Worm (Caenorhabditis elegans): ENCODE results near the gene T28C12.15.

T28C12.15 gene

DNA sequence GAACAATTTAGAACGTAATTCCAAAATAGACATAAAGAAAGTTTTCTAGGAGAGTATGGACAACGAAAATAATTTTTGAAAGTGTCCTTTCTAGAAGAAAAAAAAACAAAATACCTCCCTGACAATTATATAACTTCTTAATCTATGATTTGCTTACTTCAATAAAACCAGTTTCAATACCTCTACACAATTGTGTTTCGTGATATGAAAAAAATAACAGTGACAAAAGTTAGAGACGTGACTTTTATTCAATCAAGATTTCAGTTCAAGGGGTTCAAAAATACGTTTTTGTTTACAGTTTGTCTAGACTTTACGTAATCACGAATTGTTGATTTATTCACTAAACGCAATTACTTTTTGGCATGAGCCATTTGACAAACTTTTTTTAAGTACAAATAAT is 303 bp downstream of the T28C12.15 start:
- no peak for TF ChIP-seq unc-55 (GFP tag; optimal IDR thresholded peaks at IDR 0.05)
- TF ChIP-seq ceh-22 (tag; optimal IDR thresholded peaks at IDR 0.05) = no peak
- no peak for TF ChIP-seq ceh-6 (GFP tag; optimal IDR thresholded peaks at IDR 0.05)
- no peak for TF ChIP-seq dve-1 (tag; optimal IDR thresholded peaks at IDR 0.05)
- TF ChIP-seq ceh-18 (tag; optimal IDR thresholded peaks at IDR 0.05) = no peak
- no peak for TF ChIP-seq pat-9 (tag; optimal IDR thresholded peaks at IDR 0.05)
- no peak for TF ChIP-seq pha-4 (tag; optimal IDR thresholded peaks at IDR 0.05)
- no peak for TF ChIP-seq ceh-24 (tag; optimal IDR thresholded peaks at IDR 0.05)
- no peak for TF ChIP-seq C08G9.2 (tag; optimal IDR thresholded peaks at IDR 0.05)
- no peak for TF ChIP-seq hlh-6 (tag; optimal IDR thresholded peaks at IDR 0.05)
- TF ChIP-seq ceh-2 (tag; optimal IDR thresholded peaks at IDR 0.05) = no peak
- TF ChIP-seq madf-2 (tag; optimal IDR thresholded peaks at IDR 0.05) = no peak

DNA sequence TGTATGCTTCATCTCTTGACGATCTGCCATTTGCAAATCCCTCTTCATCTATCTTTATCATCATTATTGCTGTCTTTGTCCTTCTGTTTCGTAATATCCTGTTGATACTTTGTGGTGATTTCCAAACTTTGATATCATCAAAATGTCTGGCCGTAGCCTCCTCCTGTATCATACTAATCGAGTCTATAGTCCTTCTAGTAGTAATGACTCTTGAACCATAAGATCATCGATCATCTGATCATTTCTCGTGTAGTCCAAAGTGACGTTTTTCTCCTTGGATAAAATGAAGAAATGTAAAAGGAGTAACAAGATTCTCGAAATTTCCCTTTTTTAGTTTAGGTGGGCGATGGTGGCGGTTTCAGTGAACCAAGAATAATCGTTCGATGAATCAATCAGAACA is 2.2 kb downstream of the T28C12.15 start:
- TF ChIP-seq fkh-6 (tag; optimal IDR thresholded peaks at IDR 0.05) = no peak

DNA sequence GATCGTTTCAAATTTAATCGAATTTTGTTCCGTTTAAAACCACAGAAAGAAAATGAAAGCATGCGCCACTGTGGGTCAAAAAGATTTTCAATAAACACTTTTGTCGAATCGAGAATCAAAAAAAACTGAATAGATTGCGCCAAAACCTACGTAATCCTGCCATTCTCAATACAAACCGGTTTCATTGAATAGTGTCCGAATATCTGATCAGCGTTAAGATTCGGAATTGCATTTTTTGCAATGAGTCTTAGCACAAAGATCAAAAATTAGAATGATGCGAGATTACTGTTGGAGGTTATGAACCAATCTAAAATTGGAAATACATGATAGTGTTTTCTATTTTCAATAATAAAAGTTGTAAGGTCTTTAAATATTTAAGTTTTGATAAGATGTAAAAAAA is 3.7 kb downstream of the T28C12.15 start:
- TF ChIP-seq hlh-30 (tag; optimal IDR thresholded peaks at IDR 0.05; ENCODE audit: insufficient read depth) (no peak), eyg-1 (tag; optimal IDR thresholded peaks at IDR 0.05) (no peak), ceh-34 (tag; optimal IDR thresholded peaks at IDR 0.05) (no peak), lim-6 (tag; optimal IDR thresholded peaks at IDR 0.05) (no peak), elt-2 (tag; optimal IDR thresholded peaks at IDR 0.05) (no peak)

DNA sequence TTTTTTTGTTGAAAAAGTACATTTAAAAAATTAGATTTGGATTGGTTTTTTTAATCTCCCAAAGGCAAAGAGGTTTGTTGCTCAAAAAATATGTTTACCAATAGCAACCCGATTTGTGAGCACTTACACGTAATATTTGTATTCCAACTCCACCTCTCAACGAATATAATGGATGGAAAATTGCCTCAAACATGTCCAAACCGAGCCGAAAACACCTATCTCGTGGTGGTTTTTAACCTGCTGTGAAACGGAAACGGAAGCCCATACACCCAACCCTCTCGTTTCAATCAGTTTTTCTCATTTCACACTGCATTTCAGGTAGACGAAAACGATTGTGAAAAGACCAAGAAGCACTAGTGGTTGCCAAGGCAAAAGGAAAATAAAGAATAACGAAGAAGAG is 5.0 kb downstream of the T28C12.15 start, which contains the start of gene cest-24:
Gene cest-24 (plus strand): TSS at position 301 of the 400 bp plus-strand sequence.
- TF ChIP-seq syd-9 (tag; optimal IDR thresholded peaks at IDR 0.05) = no peak
- TF ChIP-seq sox-4 (tag; optimal IDR thresholded peaks at IDR 0.05) = no peak
- TF ChIP-seq ama-1 (optimal IDR thresholded peaks at IDR 0.05) = no peak
- TF ChIP-seq fax-1 (tag; optimal IDR thresholded peaks at IDR 0.05) = no peak
- no peak for TF ChIP-seq tbx-7 (tag; optimal IDR thresholded peaks at IDR 0.05)
- TF ChIP-seq ets-4 (tag; optimal IDR thresholded peaks at IDR 0.05) = no peak
- no peak for TF ChIP-seq ahr-1 (tag; optimal IDR thresholded peaks at IDR 0.05)
- TF ChIP-seq odd-2 (tag; optimal IDR thresholded peaks at IDR 0.05) = no peak

DNA sequence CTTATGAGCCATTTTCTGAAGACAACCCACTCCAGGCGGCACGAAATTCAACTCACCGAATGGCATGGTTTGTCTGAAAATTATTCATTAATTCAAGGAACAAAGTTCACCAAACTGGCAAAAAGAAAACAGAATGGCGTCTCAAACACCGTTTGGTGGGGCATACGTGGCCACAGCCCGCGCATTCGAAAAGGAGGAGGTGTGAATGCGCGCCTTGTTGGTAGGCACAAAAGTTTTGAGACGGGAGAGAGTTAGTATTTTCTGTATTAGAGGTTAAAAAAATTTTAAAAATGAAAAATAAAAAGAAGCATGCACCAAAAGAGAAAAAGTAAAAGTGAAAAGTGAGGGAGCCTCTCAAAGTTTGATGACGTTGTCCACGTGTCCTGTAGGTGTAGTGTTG is 9.6 kb downstream of the T28C12.15 start:
- TF ChIP-seq unc-55 (GFP tag; optimal IDR thresholded peaks at IDR 0.05) (no peak), pha-4 (tag; optimal IDR thresholded peaks at IDR 0.05) (no peak), zip-5 (tag; optimal IDR thresholded peaks at IDR 0.05) (no peak), ahr-1 (tag; optimal IDR thresholded peaks at IDR 0.05) (no peak), ceh-18 (tag; optimal IDR thresholded peaks at IDR 0.05) (no peak), ceh-34 (tag; optimal IDR thresholded peaks at IDR 0.05) (no peak)

DNA sequence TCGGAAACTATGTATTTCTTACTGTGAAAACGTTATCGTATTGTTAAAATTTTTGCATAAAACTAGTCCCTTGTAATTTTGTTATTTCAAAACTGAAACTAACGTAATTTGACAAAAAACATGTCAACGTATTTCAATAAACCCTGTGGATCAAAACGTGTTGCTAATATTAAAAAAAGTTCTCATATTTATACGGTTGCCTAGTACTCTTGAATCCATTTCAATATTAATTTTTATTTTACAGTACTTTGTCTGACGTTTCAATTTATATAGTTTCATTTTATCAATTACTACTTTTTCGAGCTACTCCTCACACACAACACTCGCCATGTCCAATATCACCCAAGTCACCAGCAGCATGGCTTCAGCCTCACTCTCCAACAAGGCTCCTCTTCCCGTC is 18.1 kb downstream of the T28C12.15 start, which contains the start of gene sago-1:
Gene sago-1 (plus strand): TSS at position 301 of the 400 bp plus-strand sequence.
- TF ChIP-seq ceh-48 (tag; optimal IDR thresholded peaks at IDR 0.05) = no peak
- TF ChIP-seq dmd-4 (tag; optimal IDR thresholded peaks at IDR 0.05; ENCODE audit: borderline replicate concordance) = no peak
- no peak for TF ChIP-seq pqm-1 (tag; optimal IDR thresholded peaks at IDR 0.05)
- no peak for TF ChIP-seq eyg-1 (tag; optimal IDR thresholded peaks at IDR 0.05)
- TF ChIP-seq F13H6.1 (tag; optimal IDR thresholded peaks at IDR 0.05) = no peak
- TF ChIP-seq Y22D7AL.16 (tag; optimal IDR thresholded peaks at IDR 0.05) = no peak
- no peak for TF ChIP-seq ceh-45 (GFP tag; IDR thresholded peaks at IDR 0.05)
- TF ChIP-seq unc-3 (GFP tag; conservative IDR thresholded peaks at IDR 0.05) = no peak
- no peak for TF ChIP-seq unc-3 (tag; optimal IDR thresholded peaks at IDR 0.05)
- no peak for TF ChIP-seq unc-42 (tag; optimal IDR thresholded peaks at IDR 0.05)
- no peak for TF ChIP-seq sdc-2 (tag; optimal IDR thresholded peaks at IDR 0.05)
- no peak for TF ChIP-seq lim-6 (tag; optimal IDR thresholded peaks at IDR 0.05)
- no peak for TF ChIP-seq ceh-24 (tag; optimal IDR thresholded peaks at IDR 0.05)
- no peak for TF ChIP-seq lin-11 (tag; optimal IDR thresholded peaks at IDR 0.05)
- TF ChIP-seq nhr-11 (tag; optimal IDR thresholded peaks at IDR 0.05) = no peak
- TF ChIP-seq hlh-15 (tag; optimal IDR thresholded peaks at IDR 0.05) = no peak
- no peak for TF ChIP-seq hlh-30 (tag; optimal IDR thresholded peaks at IDR 0.05; ENCODE audit: insufficient read depth)
- TF ChIP-seq T23F11.4 (GFP tag; optimal IDR thresholded peaks at IDR 0.05) = no peak
- TF ChIP-seq gmeb-2 (tag; optimal IDR thresholded peaks at IDR 0.05) = no peak
